Fruit fly (Drosophila melanogaster) whole organism, adult: Measurements from ENCODE around the gene CG5715.

Source experiments
- CG11617 ChIP-seq: fragments of 200-800 bp; sonication (Bioruptor generic); optimal IDR thresholded peaks from 2 replicates; lab custom pipeline; 2017; ENCODE audit warnings: mild to moderate bottlenecking, missing biosample characterization, missing genetic modification reagents, missing genetic modification characterization
- CG12768 ChIP-seq: fragments of 200-800 bp; sonication (Bioruptor generic); optimal IDR thresholded peaks from 2 replicates; lab custom pipeline; 2017; ENCODE audit warnings: missing biosample characterization, missing genetic modification characterization, mild to moderate bottlenecking, moderate library complexity, missing genetic modification reagents
- CG14711 ChIP-seq: fragments of 200-800 bp; sonication (Bioruptor generic); optimal IDR thresholded peaks from 2 replicates; lab custom pipeline; 2018; ENCODE audit warnings: missing biosample characterization, mild to moderate bottlenecking, missing genetic modification characterization, moderate library complexity
- CG1620 ChIP-seq: fragments of 200-800 bp; sonication (Bioruptor generic); optimal IDR thresholded peaks from 2 replicates; lab custom pipeline; 2016; ENCODE audit warnings: missing biosample characterization, missing genetic modification characterization
- CG33017 ChIP-seq: fragments of 200-800 bp; sonication (Bioruptor generic); optimal IDR thresholded peaks from 2 replicates; lab custom pipeline; 2018; ENCODE audit warnings: missing biosample characterization, mild to moderate bottlenecking, missing genetic modification characterization, moderate library complexity
- CG5204 ChIP-seq: fragments of 200-800 bp; sonication (Bioruptor generic); optimal IDR thresholded peaks from 2 replicates; lab custom pipeline; 2016; ENCODE audit warnings: missing biosample characterization, missing genetic modification characterization
- CG7045 ChIP-seq: fragments of 200-800 bp; sonication (Bioruptor generic); optimal IDR thresholded peaks from 2 replicates; lab custom pipeline; 2017; ENCODE audit warnings: missing biosample characterization, mild to moderate bottlenecking, missing genetic modification characterization
- CG7101 ChIP-seq: fragments of 200-800 bp; sonication (Bioruptor generic); optimal IDR thresholded peaks from 2 replicates; lab custom pipeline; 2018; ENCODE audit warnings: missing biosample characterization, mild to moderate bottlenecking, missing genetic modification characterization, moderate library complexity
- Clk ChIP-seq: fragments of 200-800 bp; sonication (Bioruptor generic); optimal IDR thresholded peaks from 2 replicates; lab custom pipeline; 2017; ENCODE audit warnings: missing biosample characterization, missing genetic modification characterization
- Crg-1 ChIP-seq: fragments of 200-800 bp; sonication (Bioruptor generic); optimal IDR thresholded peaks from 2 replicates; lab custom pipeline; 2016; ENCODE audit warnings: missing biosample characterization, missing genetic modification characterization
- Hr96 ChIP-seq: fragments of 200-800 bp; sonication (Bioruptor generic); optimal IDR thresholded peaks from 2 replicates; lab custom pipeline; 2016; ENCODE audit warnings: missing biosample characterization, missing genetic modification characterization
- Mnt ChIP-seq: fragments of 200-800 bp; sonication (Bioruptor generic); optimal IDR thresholded peaks from 2 replicates; lab custom pipeline; 2016; ENCODE audit warnings: missing biosample characterization, mild to moderate bottlenecking, missing genetic modification characterization
- bab1 ChIP-seq: fragments of 200-800 bp; sonication (Bioruptor generic); optimal IDR thresholded peaks from 3 replicates; lab custom pipeline; 2019; ENCODE audit warnings: missing biosample characterization, mild to moderate bottlenecking, missing genetic modification characterization, moderate library complexity
- cic ChIP-seq: fragments of 200-800 bp; sonication (Bioruptor generic); optimal IDR thresholded peaks from 2 replicates; lab custom pipeline; 2017; ENCODE audit warnings: missing biosample characterization, mild to moderate bottlenecking, missing genetic modification characterization, moderate library complexity
- cnc ChIP-seq, 2 experiments: fragments of >200 bp; optimal IDR thresholded peaks; 2 replicates each; lab custom pipeline; 2017
- kay ChIP-seq: fragments of 200-800 bp; sonication (Bioruptor generic); peaks from one replicate; lab custom pipeline; 2016; ENCODE audit warnings: missing biosample characterization, missing genetic modification characterization, borderline replicate concordance
- ovo ChIP-seq: fragments of 200-800 bp; sonication (Bioruptor generic); optimal IDR thresholded peaks from 2 replicates; lab custom pipeline; 2016; ENCODE audit warnings: missing biosample characterization, missing genetic modification characterization
- pad ChIP-seq: fragments of 200-800 bp; sonication (Bioruptor generic); optimal IDR thresholded peaks from 3 replicates; lab custom pipeline; 2017; ENCODE audit warnings: missing biosample characterization, missing genetic modification characterization, mild to moderate bottlenecking, moderate library complexity, missing genetic modification reagents
- tj ChIP-seq: fragments of 200-800 bp; sonication (Bioruptor generic); optimal IDR thresholded peaks from 3 replicates; lab custom pipeline; 2017; ENCODE audit warnings: missing biosample characterization, mild to moderate bottlenecking, missing genetic modification characterization, moderate library complexity
- toe ChIP-seq: fragments of 200-800 bp; sonication (Bioruptor generic); optimal IDR thresholded peaks from 2 replicates; lab custom pipeline; 2016; ENCODE audit warnings: missing biosample characterization, missing genetic modification characterization

The CG5715 gene

DNA sequence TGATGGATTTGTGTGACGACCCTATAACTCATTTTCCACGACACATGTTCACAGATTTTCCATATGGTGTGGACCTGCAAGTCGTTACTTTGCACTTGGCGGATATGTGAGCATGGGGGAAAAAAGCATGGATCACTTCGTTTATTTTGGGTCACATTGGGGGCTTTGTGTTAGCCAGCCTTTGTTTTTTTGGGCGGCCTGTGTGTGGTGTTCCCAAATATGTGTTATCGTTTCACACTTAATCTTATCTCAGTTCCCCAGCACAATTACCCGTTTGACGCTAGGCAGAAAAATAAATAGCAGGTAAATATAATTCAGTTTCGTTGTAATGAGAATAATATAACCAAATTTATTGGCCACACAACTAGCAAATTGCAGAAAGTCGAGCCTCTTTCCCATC, 25.9 kb downstream of the CG5715 start:
- TF ChIP-seq pad (no peak), CG14711 (tag; lab: Kevin White, UChicago) (no peak), CG7101 (no peak), cic (GFP tag; lab: Kevin White, UChicago) (no peak), kay (GFP tag; lab: Kevin White, UChicago) (no peak), CG11617 (GFP tag; lab: Kevin White, UChicago) (no peak), toe (GFP tag; lab: Kevin White, UChicago) (no peak), tj (GFP tag; lab: Kevin White, UChicago) (no peak), Mnt (no peak), CG33017 (tag; lab: Kevin White, UChicago) (no peak), cnc (optimal IDR thresholded peaks at IDR 0.05; lab: Kevin White, UChicago) (no peak), Clk (GFP tag; lab: Kevin White, UChicago) (no peak), Hr96 (GFP tag; lab: Kevin White, UChicago) (no peak), CG12768 (GFP tag; lab: Kevin White, UChicago) (no peak), ovo (no peak), CG5204 (GFP tag; lab: Kevin White, UChicago) (no peak), CG1620 (GFP tag; lab: Kevin White, UChicago) (no peak)

DNA sequence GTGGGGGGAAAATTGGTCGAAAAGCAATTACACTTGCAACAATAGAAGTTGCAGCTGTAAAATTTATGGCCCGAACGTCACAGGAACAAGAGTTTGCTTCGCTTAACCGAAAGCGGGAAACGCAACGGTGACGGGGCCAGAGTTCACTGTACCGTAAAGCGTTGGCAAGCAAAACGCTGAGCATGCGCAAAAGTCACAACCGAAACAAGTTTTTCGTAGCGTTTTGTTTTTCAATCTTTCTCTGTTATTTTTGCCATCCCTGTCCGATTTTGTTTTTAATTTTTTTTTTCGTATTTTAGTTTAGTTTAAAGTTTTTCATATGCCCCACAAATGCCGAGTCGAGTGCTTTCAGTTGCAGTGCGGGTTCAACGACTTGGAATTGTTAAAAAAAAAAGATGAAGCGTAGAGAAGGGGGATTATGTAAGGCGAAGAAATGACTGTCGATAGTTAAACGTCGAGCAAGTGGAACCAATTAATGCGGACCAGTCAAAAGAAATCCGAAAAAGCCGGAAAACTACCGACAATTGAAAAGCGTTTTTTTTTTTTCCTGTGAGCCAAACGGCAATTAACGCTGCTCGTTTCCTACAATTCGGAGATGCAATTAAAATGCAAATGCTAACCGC, 26.5 kb downstream of the CG5715 start:
- peak; percentile 94 for TF ChIP-seq tj (GFP tag; lab: Kevin White, UChicago)
- TF ChIP-seq toe (GFP tag; lab: Kevin White, UChicago): no peak

DNA sequence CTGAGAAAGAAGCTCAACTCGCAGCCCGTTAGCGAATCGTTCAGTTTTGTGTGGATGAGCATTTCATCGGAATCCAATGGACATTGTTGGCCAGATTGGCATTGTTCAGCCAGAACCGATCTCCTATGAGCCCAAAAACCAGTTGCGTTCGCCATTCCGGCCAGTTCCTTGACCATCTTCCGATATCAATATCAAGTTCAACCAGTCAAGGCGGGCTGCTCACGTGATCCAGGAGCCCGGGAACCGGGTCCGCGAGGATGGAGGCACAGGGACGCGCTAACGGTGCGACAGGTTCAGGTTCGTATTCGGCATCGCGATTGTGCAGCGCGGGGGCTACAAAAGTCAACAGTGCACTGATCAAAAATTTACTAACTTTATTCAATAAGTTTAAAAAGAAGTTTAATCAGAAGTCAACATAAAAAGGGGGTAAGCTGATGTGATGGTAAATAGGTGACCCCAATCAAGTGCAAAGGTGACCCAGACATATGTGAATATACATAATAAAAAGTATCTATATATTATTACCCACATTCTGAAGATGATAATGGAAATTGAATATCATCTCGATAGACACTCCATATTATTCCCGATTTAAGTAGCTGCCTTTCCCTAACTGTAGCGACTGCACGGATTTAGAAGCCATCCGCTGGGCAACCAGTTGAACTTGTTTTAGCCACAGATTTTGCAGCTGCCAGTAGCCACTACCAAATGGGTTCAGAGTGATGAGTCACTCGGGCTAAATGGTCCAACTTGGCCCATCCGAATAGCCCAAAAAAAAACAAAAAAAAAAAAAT, 27.2 kb downstream of the CG5715 start:
- TF ChIP-seq CG7101: no peak
- TF ChIP-seq tj (GFP tag; lab: Kevin White, UChicago): peak; percentile 18

DNA sequence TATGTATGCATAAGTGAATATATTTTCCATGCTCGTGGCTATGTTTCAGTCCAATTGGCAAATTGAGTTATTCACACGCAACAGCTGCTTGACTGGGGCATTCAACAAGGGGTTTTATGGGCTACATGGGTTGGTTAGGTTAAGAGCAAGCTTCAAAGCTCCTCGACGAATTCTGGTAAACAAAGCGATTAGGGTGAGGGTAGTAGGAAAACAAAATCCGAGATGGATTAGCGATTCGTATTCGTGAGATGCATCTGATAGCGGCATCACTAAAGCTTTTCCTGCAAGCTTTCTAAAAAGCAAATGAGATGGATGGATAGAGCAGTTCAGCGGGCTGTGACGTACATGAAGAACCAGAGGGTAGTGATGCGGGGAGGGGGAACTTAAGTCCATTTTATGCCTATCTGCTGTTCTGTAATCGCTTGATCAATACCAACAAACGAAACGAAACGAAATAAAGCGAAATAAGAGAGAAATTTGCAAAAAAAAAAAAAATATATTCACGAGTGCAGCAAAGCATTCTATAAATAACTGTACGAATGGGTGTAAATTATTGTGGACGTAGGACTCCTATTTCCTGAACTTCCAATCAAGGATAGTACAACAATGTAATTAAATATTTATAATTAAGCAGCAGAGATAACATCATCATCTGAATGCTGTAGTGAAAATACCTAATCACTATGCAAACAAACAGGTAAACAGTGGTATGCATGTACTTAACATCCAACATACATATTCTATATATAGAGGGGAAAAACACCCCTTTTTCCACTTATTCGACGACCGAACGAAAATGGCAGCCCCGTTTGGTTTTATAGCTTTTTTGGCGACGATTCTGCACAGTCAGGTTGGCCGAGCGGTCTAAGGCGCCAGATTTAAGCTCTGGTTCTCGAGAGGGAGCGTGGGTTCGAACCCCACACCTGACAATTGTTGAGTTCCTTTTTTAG, 29.5 kb downstream of the CG5715 start:
- TF ChIP-seq Mnt (no peak), CG1620 (GFP tag; lab: Kevin White, UChicago) (no peak), Clk (GFP tag; lab: Kevin White, UChicago) (no peak), toe (GFP tag; lab: Kevin White, UChicago) (peak; percentile 24), Hr96 (GFP tag; lab: Kevin White, UChicago) (no peak), ovo (peak; percentile 13), Crg-1 (GFP tag; lab: Kevin White, UChicago) (peak; percentile 32), CG12768 (GFP tag; lab: Kevin White, UChicago) (peak; percentile 31), cnc (optimal IDR thresholded peaks at IDR 0.05; lab: Kevin White, UChicago) (no peak), CG5204 (GFP tag; lab: Kevin White, UChicago) (no peak), bab1 (no peak), CG33017 (tag; lab: Kevin White, UChicago) (no peak), CG11617 (GFP tag; lab: Kevin White, UChicago) (peak; percentile 4), kay (GFP tag; lab: Kevin White, UChicago) (peak; percentile 40), CG7101 (no peak), CG7045 (peak; percentile 32), cic (GFP tag; lab: Kevin White, UChicago) (peak; percentile 81), tj (GFP tag; lab: Kevin White, UChicago) (peak; percentile 58), CG14711 (tag; lab: Kevin White, UChicago) (no peak), pad (peak; percentile 72)

DNA sequence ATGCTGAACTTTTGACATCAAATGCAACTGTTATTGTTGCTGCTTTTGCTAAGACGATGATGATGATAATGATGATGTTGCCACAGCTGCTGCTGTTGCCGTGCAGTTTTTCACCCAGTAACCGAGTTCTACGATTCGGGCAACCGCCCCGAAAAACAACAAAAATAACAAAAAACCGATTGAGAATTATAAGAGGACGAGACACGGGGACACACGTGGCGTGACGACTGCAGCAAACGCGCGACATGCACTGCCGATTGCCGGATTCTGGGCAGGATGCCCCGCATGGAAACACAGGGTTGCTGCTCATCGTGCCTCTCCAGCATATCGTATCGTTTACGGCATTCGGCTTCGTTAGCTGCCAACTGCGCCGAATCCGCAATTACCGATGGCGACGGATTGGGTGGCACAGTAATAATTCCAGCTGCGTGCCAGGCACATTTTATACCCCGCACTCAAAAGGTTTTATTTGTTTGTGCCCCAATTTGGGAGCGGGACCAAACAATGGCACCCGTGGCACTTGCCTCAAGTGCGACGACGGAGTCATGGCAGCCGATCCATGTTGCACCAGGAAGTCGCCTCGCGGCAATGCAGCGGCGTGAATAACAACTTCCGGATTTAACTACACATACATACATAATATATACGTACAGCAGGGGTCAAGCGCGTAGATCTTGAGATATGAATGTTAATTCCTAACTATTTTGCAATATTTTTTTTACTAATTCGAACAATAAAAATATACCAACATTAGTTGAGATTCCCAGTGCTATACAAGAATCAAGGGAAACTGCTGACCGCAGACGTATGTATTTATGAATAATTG, 30.4 kb downstream of the CG5715 start:
- no peak for TF ChIP-seq CG5204 (GFP tag; lab: Kevin White, UChicago)
- TF ChIP-seq Mnt: no peak
- TF ChIP-seq kay (GFP tag; lab: Kevin White, UChicago): no peak
- no peak for TF ChIP-seq CG14711 (tag; lab: Kevin White, UChicago)
- no peak for TF ChIP-seq cnc (optimal IDR thresholded peaks at IDR 0.05; lab: Kevin White, UChicago)
- TF ChIP-seq Crg-1 (GFP tag; lab: Kevin White, UChicago): no peak
- no peak for TF ChIP-seq cic (GFP tag; lab: Kevin White, UChicago)
- no peak for TF ChIP-seq CG7045
- peak; percentile 37 for TF ChIP-seq toe (GFP tag; lab: Kevin White, UChicago)
- TF ChIP-seq CG33017 (tag; lab: Kevin White, UChicago): peak; percentile 17
